Worm (Caenorhabditis elegans) whole organism, early embryonic: ENCODE data around the gene bath-38.

ENCODE experiments used
- B0310.2 ChIP-seq: sonication (generic microtip); optimal IDR thresholded peaks from 2 replicates; lab custom pipeline; 2016; ENCODE audit warnings: mild to moderate bottlenecking, missing genetic modification characterization, missing compliant biosample characterization
- F13C5.2 ChIP-seq: sonication (generic microtip); optimal IDR thresholded peaks from 2 replicates; lab custom pipeline; 2017; ENCODE audit warnings: mild to moderate bottlenecking, missing genetic modification characterization, inconsistent platforms, missing compliant biosample characterization

- no peak for TF ChIP-seq F13C5.2 (tag; lab: Kevin White, UChicago)
- TF ChIP-seq B0310.2 (tag; lab: Kevin White, UChicago) = no peak
Observed at ce11 chrII:10035425-10035824, 9.6 kb downstream of the bath-38 start.
